Worm (Caenorhabditis elegans): Measurements from ENCODE around the gene Y51A2A.4.
A peak's percentile ranks its signal among the peaks of the same experiment; 100 is the strongest.

Gene Y51A2A.4

ce11 chrV:18246077-18246476, 44.7 kb upstream of the Y51A2A.4 start:
- TF ChIP-seq dve-1 (tag; optimal IDR thresholded peaks at IDR 0.05) (no peak), C38D4.7 (GFP tag; optimal IDR thresholded peaks at IDR 0.05) (no peak), ahr-1 (tag; optimal IDR thresholded peaks at IDR 0.05) (no peak), pag-3 (tag; optimal IDR thresholded peaks at IDR 0.05; ENCODE audit: borderline replicate concordance) (no peak), pat-9 (tag; optimal IDR thresholded peaks at IDR 0.05) (no peak), elt-2 (tag; optimal IDR thresholded peaks at IDR 0.05) (peak; percentile 7)

ce11 chrV:18252239-18252638, 38.5 kb upstream of the Y51A2A.4 start, which contains the start of gene R10E8.1:
TSS of gene R10E8.1 (minus strand) at chrV:18252416.
- TF ChIP-seq F13H6.1 (tag; optimal IDR thresholded peaks at IDR 0.05): no peak
- peak; percentile 13 for TF ChIP-seq elt-2 (tag; optimal IDR thresholded peaks at IDR 0.05)

- TF ChIP-seq ceh-6 (GFP tag; optimal IDR thresholded peaks at IDR 0.05): no peak
- TF ChIP-seq C38D4.7 (GFP tag; optimal IDR thresholded peaks at IDR 0.05): no peak
- no peak for TF ChIP-seq ceh-18 (tag; optimal IDR thresholded peaks at IDR 0.05)
- no peak for TF ChIP-seq lin-11 (tag; optimal IDR thresholded peaks at IDR 0.05)
- no peak for TF ChIP-seq zip-5 (tag; optimal IDR thresholded peaks at IDR 0.05)
- TF ChIP-seq elt-4 (tag; optimal IDR thresholded peaks at IDR 0.05): no peak
- no peak for TF ChIP-seq unc-42 (tag; optimal IDR thresholded peaks at IDR 0.05)
- TF ChIP-seq ama-1 (optimal IDR thresholded peaks at IDR 0.05): no peak
- no peak for TF ChIP-seq ets-4 (tag; optimal IDR thresholded peaks at IDR 0.05)
- no peak for TF ChIP-seq ceh-45 (GFP tag; IDR thresholded peaks at IDR 0.05)
- TF ChIP-seq dmd-4 (tag; optimal IDR thresholded peaks at IDR 0.05; ENCODE audit: borderline replicate concordance): no peak
- no peak for TF ChIP-seq madf-2 (tag; optimal IDR thresholded peaks at IDR 0.05)
- TF ChIP-seq odd-2 (tag; optimal IDR thresholded peaks at IDR 0.05): no peak
- TF ChIP-seq che-1 (tag; optimal IDR thresholded peaks at IDR 0.05): no peak
- no peak for TF ChIP-seq elt-2 (tag; optimal IDR thresholded peaks at IDR 0.05)
- no peak for TF ChIP-seq rnt-1 (tag; optimal IDR thresholded peaks at IDR 0.05)
- no peak for TF ChIP-seq fkh-6 (tag; optimal IDR thresholded peaks at IDR 0.05)
- TF ChIP-seq eyg-1 (tag; optimal IDR thresholded peaks at IDR 0.05): no peak
Observed at ce11 chrV:18253494-18253893, 37.2 kb upstream of the Y51A2A.4 start, which contains the start of gene R10E8.2. TSS of gene R10E8.2 (plus strand) at chrV:18253794.

- no peak for TF ChIP-seq nfya-1 (tag; optimal IDR thresholded peaks at IDR 0.05)
- TF ChIP-seq syd-9 (tag; optimal IDR thresholded peaks at IDR 0.05): no peak
- no peak for TF ChIP-seq ama-1 (optimal IDR thresholded peaks at IDR 0.05)
- TF ChIP-seq ceh-22 (tag; optimal IDR thresholded peaks at IDR 0.05): no peak
- no peak for TF ChIP-seq rnt-1 (tag; optimal IDR thresholded peaks at IDR 0.05)
- TF ChIP-seq lin-11 (tag; optimal IDR thresholded peaks at IDR 0.05): no peak
Observed at ce11 chrV:18254483-18254882, 36.3 kb upstream of the Y51A2A.4 start, which contains the start of gene R10E8.5. TSS of gene R10E8.5 (plus strand) at chrV:18254783.

- TF ChIP-seq ceh-19 (GFP tag; optimal IDR thresholded peaks at IDR 0.05) (no peak), gmeb-2 (tag; optimal IDR thresholded peaks at IDR 0.05) (no peak), ceh-9 (tag; optimal IDR thresholded peaks at IDR 0.05) (no peak), odd-2 (tag; optimal IDR thresholded peaks at IDR 0.05) (no peak), hlh-15 (tag; optimal IDR thresholded peaks at IDR 0.05) (no peak), pha-2 (tag; optimal IDR thresholded peaks at IDR 0.05) (no peak), C38D4.7 (GFP tag; optimal IDR thresholded peaks at IDR 0.05) (no peak), dmd-4 (tag; optimal IDR thresholded peaks at IDR 0.05; ENCODE audit: borderline replicate concordance) (no peak), ceh-14 (tag; optimal IDR thresholded peaks at IDR 0.05) (no peak), K09A11.1 (tag; optimal IDR thresholded peaks at IDR 0.05; ENCODE audit: insufficient read depth) (no peak), npax-4 (tag; optimal IDR thresholded peaks at IDR 0.05) (no peak), elt-4 (tag; optimal IDR thresholded peaks at IDR 0.05) (no peak), pha-4 (tag; optimal IDR thresholded peaks at IDR 0.05) (no peak), rnt-1 (tag; optimal IDR thresholded peaks at IDR 0.05) (no peak), mec-3 (tag; optimal IDR thresholded peaks at IDR 0.05; ENCODE audit: borderline replicate concordance) (no peak)
Observed at ce11 chrV:18265514-18265913, 25.2 kb upstream of the Y51A2A.4 start.
